Fruit fly (Drosophila melanogaster): ENCODE data around the gene bru3.

Gene bru3

DNA sequence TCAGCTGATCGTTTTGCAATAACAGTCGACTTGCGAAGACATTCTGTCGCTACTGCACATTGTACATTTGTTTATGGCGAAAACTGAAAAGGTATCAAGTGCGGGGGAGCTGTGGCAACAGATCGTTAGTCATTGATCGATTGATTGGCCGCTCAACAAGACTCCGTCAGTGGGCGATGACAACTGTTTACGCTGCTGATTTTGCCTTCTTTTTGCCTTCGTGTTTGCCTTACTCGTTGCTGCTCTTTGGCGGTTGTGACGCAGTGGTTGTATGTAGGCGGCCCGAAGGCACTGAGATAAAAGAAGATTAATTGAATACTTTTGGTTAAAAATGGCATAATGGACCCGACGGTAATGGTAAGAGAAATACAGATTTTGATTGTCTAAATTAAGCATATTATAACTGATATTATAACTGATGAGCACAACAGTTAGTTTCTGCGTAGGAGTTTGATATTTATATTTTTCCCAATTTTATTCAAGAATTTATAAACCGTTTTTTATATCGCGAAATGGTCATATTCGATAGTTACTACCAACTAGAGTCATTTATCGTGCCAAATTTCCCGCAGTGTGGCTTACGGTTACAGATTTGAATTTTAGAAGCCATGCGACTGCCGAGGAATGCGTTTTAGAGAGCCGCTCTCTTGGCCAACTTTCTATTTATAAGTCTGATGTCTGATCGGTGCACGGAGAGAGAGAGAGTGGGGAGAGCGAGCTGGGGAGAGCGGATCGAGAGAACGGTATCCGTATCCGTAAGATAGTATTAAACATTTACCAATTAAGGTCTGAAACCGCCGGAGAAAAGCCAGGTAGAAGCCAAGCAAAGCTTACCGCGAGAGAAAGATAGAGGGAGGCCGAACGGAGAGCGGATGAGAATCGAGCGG, 326.4 kb downstream of the bru3 start (continued):
- TF ChIP-seq bigmax (GFP tag; optimal IDR thresholded peaks at IDR 0.05) (no peak), Hmx (GFP tag; optimal IDR thresholded peaks at IDR 0.05) (peak; percentile 83), usp (GFP tag; optimal IDR thresholded peaks at IDR 0.05) (no peak), Hr51 (GFP tag; optimal IDR thresholded peaks at IDR 0.05) (peak; percentile 57 to 95), H15 (GFP tag; IDR thresholded peaks at IDR 0.05) (peak; percentile 78), gt (GFP tag; IDR thresholded peaks at IDR 0.05) (0 out of 2 replicates have a peak, but pooled peaks have one; percentile 43), gfzf (GFP tag; optimal IDR thresholded peaks at IDR 0.05) (no peak), cwo (GFP tag; optimal IDR thresholded peaks at IDR 0.05) (peak; percentile 88), Hr39 (optimal IDR thresholded peaks at IDR 0.05) (no peak), CG12391 (tag; optimal IDR thresholded peaks at IDR 0.05) (peak; percentile 92), CG6765 (GFP tag; optimal IDR thresholded peaks at IDR 0.05) (peak; percentile 65), Fer3 (tag; optimal IDR thresholded peaks at IDR 0.05) (peak; percentile 85), CG7928 (GFP tag; optimal IDR thresholded peaks at IDR 0.05) (peak; percentile 62), CG12236 (GFP tag; optimal IDR thresholded peaks at IDR 0.05) (peak; percentile 26), Sry-β (GFP tag; optimal IDR thresholded peaks at IDR 0.05) (peak; percentile 30), Meics (GFP tag; optimal IDR thresholded peaks at IDR 0.05) (peak; percentile 92), sima (GFP tag; optimal IDR thresholded peaks at IDR 0.05) (no peak), Hmr (GFP tag; optimal IDR thresholded peaks at IDR 0.05) (peak; percentile 92), insv (GFP tag; optimal IDR thresholded peaks at IDR 0.05) (peak in 1 of 2 experiments; percentile 23), CG11695 (GFP tag; IDR thresholded peaks at IDR 0.05) (peak; percentile 89), Fer1 (GFP tag; optimal IDR thresholded peaks at IDR 0.05) (peak; percentile 89), CG12219 (GFP tag; optimal IDR thresholded peaks at IDR 0.05) (peak; percentile 80), CG18619 (GFP tag; optimal IDR thresholded peaks at IDR 0.05) (peak; percentile 93), schlank (tag; optimal IDR thresholded peaks at IDR 0.05) (peak; percentile 63), Dfd (GFP tag; optimal IDR thresholded peaks at IDR 0.05) (no peak), gsb (GFP tag; IDR thresholded peaks at IDR 0.05) (peak; percentile 74), gce (GFP tag; IDR thresholded peaks at IDR 0.05) (peak; percentile 77), nau (GFP tag; optimal IDR thresholded peaks at IDR 0.05) (peak; percentile 92), CG12071 (GFP tag; optimal IDR thresholded peaks at IDR 0.05) (peak; percentile 79), stwl (tag; optimal IDR thresholded peaks at IDR 0.05) (no peak), CG7745 (tag; optimal IDR thresholded peaks at IDR 0.05) (no peak), Bdp1 (GFP tag; optimal IDR thresholded peaks at IDR 0.05) (peak; percentile 13), CG4617 (GFP tag; optimal IDR thresholded peaks at IDR 0.05; ENCODE audit: borderline replicate concordance) (peak; percentile 60), CG9437 (GFP tag; optimal IDR thresholded peaks at IDR 0.05) (peak; percentile 89), Dref (GFP tag; IDR thresholded peaks at IDR 0.05) (no peak), gcm2 (GFP tag; optimal IDR thresholded peaks at IDR 0.05) (peak; percentile 13), CG11247 (GFP tag; IDR thresholded peaks at IDR 0.05) (peak; percentile 67), C15 (GFP tag; IDR thresholded peaks at IDR 0.05) (peak; percentile 55; the same call in 1 of the 3 replicates), dati (GFP tag; IDR thresholded peaks at IDR 0.05) (peak; percentile 39; the same call in 1 of the 2 replicates), Atf-2 (GFP tag; optimal IDR thresholded peaks at IDR 0.05) (peak; percentile 32), CG15269 (tag; optimal IDR thresholded peaks at IDR 0.05) (peak; percentile 92), mam (GFP tag; optimal IDR thresholded peaks at IDR 0.05) (peak; percentile 61), CG4730 (GFP tag; IDR thresholded peaks at IDR 0.05) (peak; percentile 70), crp (GFP tag; optimal IDR thresholded peaks at IDR 0.05) (peak in 1 of 2 experiments; percentile 46), ase (GFP tag; IDR thresholded peaks at IDR 0.05) (peak; percentile 71), tin (GFP tag; optimal IDR thresholded peaks at IDR 0.05) (peak; percentile 87), dm (GFP tag; optimal IDR thresholded peaks at IDR 0.05) (peak; percentile 35), zen2 (GFP tag; IDR thresholded peaks at IDR 0.05; ENCODE audit: partially characterized antibody) (peak; percentile 85)

Measured in whole organism, embryonic.